Worm (Caenorhabditis elegans) whole organism, young adult: ENCODE data around the gene cox-17.

Experiments used
- F33H1.4 ChIP-seq: fragments of 200-800 bp; sonication (Bioruptor generic); IDR thresholded peaks from 2 replicates; pipeline ENCODE4 v1.3.6; 2022; ENCODE audit warnings: missing genetic modification reagents, missing genetic modification characterization, missing compliant biosample characterization
- ccch-3 ChIP-seq: fragments of 200-800 bp; sonication (Bioruptor generic); optimal IDR thresholded peaks from 2 replicates; lab custom pipeline; 2018; ENCODE audit warnings: mild to moderate bottlenecking, missing genetic modification characterization, missing compliant biosample characterization
- ceh-100 ChIP-seq: fragments of 200-800 bp; sonication (Bioruptor generic); IDR thresholded peaks from 2 replicates; pipeline ENCODE4 v1.3.6; 2022; ENCODE audit warnings: missing genetic modification reagents, missing genetic modification characterization, missing compliant biosample characterization
- ceh-79 ChIP-seq: sonication (generic microtip); optimal IDR thresholded peaks from 2 replicates; lab custom pipeline; 2017; ENCODE audit warnings: mild to moderate bottlenecking, missing genetic modification characterization, missing compliant biosample characterization
- dpff-1 ChIP-seq: sonication (generic microtip); optimal IDR thresholded peaks from 2 replicates; lab custom pipeline; 2017; ENCODE audit warnings: mild to moderate bottlenecking, missing genetic modification characterization, missing compliant biosample characterization
- dpl-1 ChIP-seq: fragments of 150-350 bp; optimal IDR thresholded peaks from 2 replicates; lab custom pipeline; 2014; ENCODE audit warnings: missing biosample characterization, missing genetic modification reagents, missing genetic modification characterization
- gei-17 ChIP-seq: fragments of 200-800 bp; sonication (Bioruptor generic); optimal IDR thresholded peaks from 2 replicates; lab custom pipeline; 2018; ENCODE audit warnings: mild to moderate bottlenecking, missing genetic modification characterization, missing compliant biosample characterization
- nhr-27 ChIP-seq: fragments of 200-800 bp; sonication (Bioruptor generic); optimal IDR thresholded peaks from 2 replicates; lab custom pipeline; 2018; ENCODE audit warnings: mild to moderate bottlenecking, missing genetic modification characterization, moderate library complexity, missing compliant biosample characterization
- nhr-90 ChIP-seq: sonication (generic microtip); optimal IDR thresholded peaks from 2 replicates; lab custom pipeline; 2016; ENCODE audit warnings: missing genotype, mild to moderate bottlenecking, missing genetic modification characterization, missing compliant biosample characterization
- rcor-1 ChIP-seq: fragments of 200-800 bp; sonication (Bioruptor generic); IDR thresholded peaks from 2 replicates; pipeline ENCODE4 v1.3.6; 2022; ENCODE audit warnings: missing genetic modification reagents, missing genetic modification characterization, missing compliant biosample characterization
- snpc-4 ChIP-seq, 5 experiments: fragments of 150-350 bp in 1 of 5; sonication (generic microtip) in 4 of 5; optimal IDR thresholded peaks; 2 replicates each; lab custom pipeline; 2014 to 2018; ENCODE audit warnings: missing genetic modification characterization in 5 of 5, missing biosample characterization in 3 of 5, antibody characterized with exemption in 2 of 5, mild to moderate bottlenecking in 2 of 5, missing compliant biosample characterization in 2 of 5, missing genotype in 2 of 5, moderate library complexity in 2 of 5, missing genetic modification reagents in 1 of 5
- ztf-25 ChIP-seq: fragments of 200-800 bp; sonication (Bioruptor generic); IDR thresholded peaks from 2 replicates; pipeline ENCODE4 v1.3.6; 2022; ENCODE audit warnings: missing genetic modification reagents, missing genetic modification characterization, missing compliant biosample characterization

- no peak for TF ChIP-seq ceh-100 (GFP tag; lab: Robert Waterston, UW)
- TF ChIP-seq dpl-1 = no peak
- no peak for TF ChIP-seq gei-17 (GFP tag; lab: Kevin White, UChicago)
- no peak for TF ChIP-seq rcor-1 (GFP tag; lab: Robert Waterston, UW)
- TF ChIP-seq F33H1.4 (GFP tag; lab: Robert Waterston, UW) = no peak
- TF ChIP-seq ceh-79 (tag; lab: Kevin White, UChicago) = no peak
- TF ChIP-seq snpc-4 (GFP tag; optimal IDR thresholded peaks at IDR 0.05; lab: Kevin White, UChicago) = no peak
- no peak for TF ChIP-seq snpc-4 (tag; optimal IDR thresholded peaks at IDR 0.05; lab: Kevin White, UChicago)
- TF ChIP-seq dpff-1 (tag; lab: Kevin White, UChicago) = no peak
- TF ChIP-seq nhr-90 (tag; lab: Kevin White, UChicago) = no peak
- no peak for TF ChIP-seq nhr-27 (tag; lab: Kevin White, UChicago)
- no peak for TF ChIP-seq ccch-3 (GFP tag; lab: Kevin White, UChicago)
- TF ChIP-seq ztf-25 (GFP tag; lab: Robert Waterston, UW) = no peak
Observed at ce11 chrIII:178126-178525, 12.7 kb upstream of the cox-17 start.
